Worm (Caenorhabditis elegans) whole organism, young adult: Measurements from ENCODE around the gene K11H12.5.

Experiments
- F52B5.7 ChIP-seq: sonication (generic microtip); optimal IDR thresholded peaks from 2 replicates; lab custom pipeline; 2016; ENCODE audit warnings: mild to moderate bottlenecking, missing genetic modification characterization, missing compliant biosample characterization
- nhr-120 ChIP-seq: fragments of 200-800 bp; sonication (Bioruptor generic); IDR thresholded peaks from 2 replicates; pipeline ENCODE4 v1.3.6; 2022; ENCODE audit warnings: missing genetic modification characterization, missing compliant biosample characterization
- unc-130 ChIP-seq: sonication (generic microtip); optimal IDR thresholded peaks from 2 replicates; lab custom pipeline; 2016; ENCODE audit warnings: missing genetic modification reagents, missing genetic modification characterization, missing compliant biosample characterization

DNA sequence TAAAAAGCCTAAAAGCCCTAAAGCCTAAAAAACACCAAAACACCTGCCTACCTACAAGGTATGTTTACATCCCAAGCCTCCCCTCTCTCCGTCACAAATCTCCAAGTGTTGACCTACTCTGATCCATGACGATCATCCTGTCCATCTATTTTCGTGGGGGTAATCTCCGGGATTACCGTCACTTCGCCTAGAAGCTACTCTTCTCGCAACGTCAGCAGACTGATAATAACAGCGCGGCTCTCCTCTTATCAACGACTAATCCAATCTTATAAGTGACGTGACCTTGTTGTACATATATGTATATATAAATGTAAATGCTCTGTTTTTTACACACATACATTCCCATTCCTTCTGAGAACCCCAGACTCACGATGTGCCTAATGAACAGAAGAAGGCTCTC lies 28.0 kb upstream of the K11H12.5 start:
- TF ChIP-seq unc-130 (GFP tag; lab: Kevin White, UChicago): no peak
- no peak for TF ChIP-seq nhr-120 (GFP tag; lab: Robert Waterston, UW)
- TF ChIP-seq F52B5.7 (tag; lab: Kevin White, UChicago): no peak
